Worm (Caenorhabditis elegans): ENCODE data around the gene srx-131.

DNA sequence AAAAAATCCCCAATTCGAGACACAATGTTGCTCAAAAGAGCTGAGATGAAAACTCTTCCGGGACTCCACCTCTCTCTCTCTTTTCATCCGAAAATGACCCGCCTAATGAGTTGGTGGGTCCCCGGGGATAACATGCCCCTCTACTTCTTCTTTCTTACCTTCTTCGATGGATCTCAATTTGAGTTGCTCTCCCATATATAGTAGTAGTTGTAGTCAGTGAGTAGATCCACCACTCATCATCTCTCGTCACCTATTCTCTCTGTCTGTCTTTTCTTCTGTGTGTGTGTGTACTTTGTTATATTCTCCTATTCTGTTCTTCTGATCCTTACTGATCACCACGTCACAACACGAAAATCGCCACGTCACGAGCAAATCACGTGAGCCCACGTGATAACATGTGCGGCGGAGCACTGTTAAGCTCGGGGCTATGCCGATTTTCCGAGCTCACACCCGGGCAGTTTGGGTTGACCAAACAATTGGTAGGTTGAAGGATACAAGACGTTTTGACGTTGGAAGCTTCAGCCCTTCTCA lies 48.9 kb upstream of the srx-131 start, which contains the start of gene twk-32:
- no peak for TF ChIP-seq nhr-28 (tag; optimal IDR thresholded peaks at IDR 0.05)
- TF ChIP-seq nhr-2 (tag; optimal IDR thresholded peaks at IDR 0.05), result no peak
- TF ChIP-seq elt-1 (tag; optimal IDR thresholded peaks at IDR 0.05; ENCODE audit: borderline replicate concordance, insufficient read depth), result no peak
- no peak for TF ChIP-seq hlh-1 (tag; optimal IDR thresholded peaks at IDR 0.05)
- TF ChIP-seq nhr-76 (tag; optimal IDR thresholded peaks at IDR 0.05), result no peak
- TF ChIP-seq unc-62 (GFP tag; optimal IDR thresholded peaks at IDR 0.05), result no peak
- TF ChIP-seq lin-32 (GFP tag; optimal IDR thresholded peaks at IDR 0.05), result no peak
- no peak for TF ChIP-seq nhr-12 (tag; optimal IDR thresholded peaks at IDR 0.05)
- TF ChIP-seq blmp-1 (tag; optimal IDR thresholded peaks at IDR 0.05), result no peak
- TF ChIP-seq ham-2 (GFP tag; optimal IDR thresholded peaks at IDR 0.05), result no peak
- TF ChIP-seq lin-13 (tag; optimal IDR thresholded peaks at IDR 0.05), result no peak
- peak; percentile 18 for TF ChIP-seq ces-1 (GFP tag; optimal IDR thresholded peaks at IDR 0.05)
- TF ChIP-seq nhr-237 (tag; optimal IDR thresholded peaks at IDR 0.05), result no peak
- no peak for TF ChIP-seq drap-1 (GFP tag; optimal IDR thresholded peaks at IDR 0.05)
